Fruit fly (Drosophila melanogaster) whole organism, adult: ENCODE results near the gene LpR2.

Source experiments
- CG11617 ChIP-seq: fragments of 200-800 bp; sonication (Bioruptor generic); optimal IDR thresholded peaks from 2 replicates; lab custom pipeline; 2017; ENCODE audit warnings: mild to moderate bottlenecking, missing biosample characterization, missing genetic modification reagents, missing genetic modification characterization
- CG12768 ChIP-seq: fragments of 200-800 bp; sonication (Bioruptor generic); optimal IDR thresholded peaks from 2 replicates; lab custom pipeline; 2017; ENCODE audit warnings: missing biosample characterization, missing genetic modification characterization, mild to moderate bottlenecking, moderate library complexity, missing genetic modification reagents
- CG14711 ChIP-seq: fragments of 200-800 bp; sonication (Bioruptor generic); optimal IDR thresholded peaks from 2 replicates; lab custom pipeline; 2018; ENCODE audit warnings: missing biosample characterization, mild to moderate bottlenecking, missing genetic modification characterization, moderate library complexity
- CG1620 ChIP-seq: fragments of 200-800 bp; sonication (Bioruptor generic); optimal IDR thresholded peaks from 2 replicates; lab custom pipeline; 2016; ENCODE audit warnings: missing biosample characterization, missing genetic modification characterization
- CG33017 ChIP-seq: fragments of 200-800 bp; sonication (Bioruptor generic); optimal IDR thresholded peaks from 2 replicates; lab custom pipeline; 2018; ENCODE audit warnings: missing biosample characterization, mild to moderate bottlenecking, missing genetic modification characterization, moderate library complexity
- CG5204 ChIP-seq: fragments of 200-800 bp; sonication (Bioruptor generic); optimal IDR thresholded peaks from 2 replicates; lab custom pipeline; 2016; ENCODE audit warnings: missing biosample characterization, missing genetic modification characterization
- CG7045 ChIP-seq: fragments of 200-800 bp; sonication (Bioruptor generic); optimal IDR thresholded peaks from 2 replicates; lab custom pipeline; 2017; ENCODE audit warnings: missing biosample characterization, mild to moderate bottlenecking, missing genetic modification characterization
- CG7101 ChIP-seq: fragments of 200-800 bp; sonication (Bioruptor generic); optimal IDR thresholded peaks from 2 replicates; lab custom pipeline; 2018; ENCODE audit warnings: missing biosample characterization, mild to moderate bottlenecking, missing genetic modification characterization, moderate library complexity
- Clk ChIP-seq: fragments of 200-800 bp; sonication (Bioruptor generic); optimal IDR thresholded peaks from 2 replicates; lab custom pipeline; 2017; ENCODE audit warnings: missing biosample characterization, missing genetic modification characterization
- Crg-1 ChIP-seq: fragments of 200-800 bp; sonication (Bioruptor generic); optimal IDR thresholded peaks from 2 replicates; lab custom pipeline; 2016; ENCODE audit warnings: missing biosample characterization, missing genetic modification characterization
- Hr96 ChIP-seq: fragments of 200-800 bp; sonication (Bioruptor generic); optimal IDR thresholded peaks from 2 replicates; lab custom pipeline; 2016; ENCODE audit warnings: missing biosample characterization, missing genetic modification characterization
- Mnt ChIP-seq: fragments of 200-800 bp; sonication (Bioruptor generic); optimal IDR thresholded peaks from 2 replicates; lab custom pipeline; 2016; ENCODE audit warnings: missing biosample characterization, mild to moderate bottlenecking, missing genetic modification characterization
- bab1 ChIP-seq: fragments of 200-800 bp; sonication (Bioruptor generic); optimal IDR thresholded peaks from 3 replicates; lab custom pipeline; 2019; ENCODE audit warnings: missing biosample characterization, mild to moderate bottlenecking, missing genetic modification characterization, moderate library complexity
- cic ChIP-seq: fragments of 200-800 bp; sonication (Bioruptor generic); optimal IDR thresholded peaks from 2 replicates; lab custom pipeline; 2017; ENCODE audit warnings: missing biosample characterization, mild to moderate bottlenecking, missing genetic modification characterization, moderate library complexity
- cnc ChIP-seq, 2 experiments: fragments of >200 bp; optimal IDR thresholded peaks; 2 replicates each; lab custom pipeline; 2017
- kay ChIP-seq: fragments of 200-800 bp; sonication (Bioruptor generic); peaks from one replicate; lab custom pipeline; 2016; ENCODE audit warnings: missing biosample characterization, missing genetic modification characterization, borderline replicate concordance
- ovo ChIP-seq: fragments of 200-800 bp; sonication (Bioruptor generic); optimal IDR thresholded peaks from 2 replicates; lab custom pipeline; 2016; ENCODE audit warnings: missing biosample characterization, missing genetic modification characterization
- pad ChIP-seq: fragments of 200-800 bp; sonication (Bioruptor generic); optimal IDR thresholded peaks from 3 replicates; lab custom pipeline; 2017; ENCODE audit warnings: missing biosample characterization, missing genetic modification characterization, mild to moderate bottlenecking, moderate library complexity, missing genetic modification reagents
- tj ChIP-seq: fragments of 200-800 bp; sonication (Bioruptor generic); optimal IDR thresholded peaks from 3 replicates; lab custom pipeline; 2017; ENCODE audit warnings: missing biosample characterization, mild to moderate bottlenecking, missing genetic modification characterization, moderate library complexity
- toe ChIP-seq: fragments of 200-800 bp; sonication (Bioruptor generic); optimal IDR thresholded peaks from 2 replicates; lab custom pipeline; 2016; ENCODE audit warnings: missing biosample characterization, missing genetic modification characterization

LpR2 gene

DNA sequence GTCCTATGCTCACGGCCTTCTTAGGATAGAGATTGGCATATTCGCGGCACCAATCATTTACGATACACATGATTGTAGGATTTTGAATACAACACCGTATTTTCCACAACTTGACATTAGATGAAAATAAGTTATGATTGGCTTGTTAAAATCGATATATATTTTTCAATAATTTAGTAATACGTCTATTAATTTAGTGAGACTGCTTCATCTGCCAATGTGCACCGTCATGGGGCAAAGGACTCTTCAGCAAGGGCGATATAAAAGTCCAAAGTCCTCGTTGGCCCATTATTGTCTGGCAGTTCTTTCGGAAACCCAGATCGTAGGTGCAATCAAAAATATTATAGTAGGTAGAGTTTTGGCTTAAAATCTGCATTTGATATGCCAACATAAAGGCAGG is 35.9 kb upstream of the LpR2 start, which contains the start of gene CG17196:
CG17196 (minus strand) TSS at position 101 of the 400 bp plus-strand sequence.
- TF ChIP-seq cic, result no peak
- no peak for TF ChIP-seq kay (GFP tag; lab: Kevin White, UChicago)

DNA sequence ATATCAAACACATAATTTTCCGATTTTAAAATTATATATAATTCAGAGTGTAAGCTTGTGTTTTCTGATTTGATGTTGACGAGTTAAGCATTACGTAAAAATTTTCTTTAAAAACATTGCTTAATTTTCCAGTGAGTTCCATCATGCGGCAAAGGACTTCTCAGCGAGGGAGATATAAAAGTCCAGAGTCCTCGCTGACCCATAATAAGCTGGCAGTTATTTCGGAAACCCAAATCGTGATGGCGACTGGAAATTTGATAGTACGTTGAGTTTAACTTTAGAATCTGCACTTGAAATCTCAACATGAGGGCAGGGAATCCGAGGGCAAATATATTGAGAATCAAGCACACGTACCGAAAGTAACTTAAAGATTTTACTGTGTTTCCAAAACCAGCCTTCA is 35.0 kb upstream of the LpR2 start, which contains the start of the genes CG17197 and CG17198:
CG17197 (minus strand) TSS at position 101 of the 400 bp plus-strand sequence.
CG17198 (minus strand) TSS at position 101 of the 400 bp plus-strand sequence.
- no peak for TF ChIP-seq cnc (optimal IDR thresholded peaks at IDR 0.05; lab: Kevin White, UChicago)
- no peak for TF ChIP-seq CG12768 (GFP tag; lab: Kevin White, UChicago)
- TF ChIP-seq tj (GFP tag; lab: Kevin White, UChicago), result no peak
- no peak for TF ChIP-seq CG14711 (tag; lab: Kevin White, UChicago)
- no peak for TF ChIP-seq cic
- no peak for TF ChIP-seq pad
- no peak for TF ChIP-seq Hr96
- no peak for TF ChIP-seq CG33017 (tag; lab: Kevin White, UChicago)
- no peak for TF ChIP-seq Clk (GFP tag; lab: Kevin White, UChicago)
- no peak for TF ChIP-seq bab1
- no peak for TF ChIP-seq CG7045 (GFP tag; lab: Kevin White, UChicago)
- no peak for TF ChIP-seq CG1620 (GFP tag; lab: Kevin White, UChicago)
- TF ChIP-seq CG7101 (tag; lab: Kevin White, UChicago), result no peak
- no peak for TF ChIP-seq ovo (GFP tag; lab: Kevin White, UChicago)
- no peak for TF ChIP-seq toe (GFP tag; lab: Kevin White, UChicago)
- TF ChIP-seq Crg-1 (GFP tag; lab: Kevin White, UChicago), result no peak
- no peak for TF ChIP-seq kay (GFP tag; lab: Kevin White, UChicago)
- no peak for TF ChIP-seq Mnt (GFP tag; lab: Kevin White, UChicago)

DNA sequence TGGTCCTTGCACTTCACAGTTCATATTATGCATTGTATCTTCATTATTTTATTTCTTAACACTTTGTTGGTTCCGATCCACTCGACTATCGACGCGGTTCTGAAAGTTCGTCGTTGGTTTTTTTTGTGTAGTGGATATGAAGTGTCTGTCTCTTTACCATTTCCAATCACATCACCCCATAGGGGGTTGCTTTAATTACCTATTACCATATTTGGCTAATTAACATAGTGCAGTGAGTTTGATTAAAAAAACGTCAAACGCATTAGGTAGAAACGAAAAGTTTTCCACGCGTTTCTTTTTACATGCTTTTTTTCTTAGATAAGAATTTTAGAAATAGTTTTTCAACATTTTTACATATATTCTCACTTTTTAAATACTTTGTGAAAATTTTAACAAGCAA is 22.7 kb upstream of the LpR2 start, which contains the start of gene LpR1:
LpR1 (minus strand) TSS at position 101 of the 400 bp plus-strand sequence.
- TF ChIP-seq cnc (optimal IDR thresholded peaks at IDR 0.05; lab: Kevin White, UChicago) (no peak), Clk (GFP tag; lab: Kevin White, UChicago) (no peak), CG12768 (GFP tag; lab: Kevin White, UChicago) (peak; percentile 23), CG11617 (GFP tag; lab: Kevin White, UChicago) (no peak), pad (no peak), bab1 (no peak), kay (GFP tag; lab: Kevin White, UChicago) (no peak), Hr96 (no peak)

DNA sequence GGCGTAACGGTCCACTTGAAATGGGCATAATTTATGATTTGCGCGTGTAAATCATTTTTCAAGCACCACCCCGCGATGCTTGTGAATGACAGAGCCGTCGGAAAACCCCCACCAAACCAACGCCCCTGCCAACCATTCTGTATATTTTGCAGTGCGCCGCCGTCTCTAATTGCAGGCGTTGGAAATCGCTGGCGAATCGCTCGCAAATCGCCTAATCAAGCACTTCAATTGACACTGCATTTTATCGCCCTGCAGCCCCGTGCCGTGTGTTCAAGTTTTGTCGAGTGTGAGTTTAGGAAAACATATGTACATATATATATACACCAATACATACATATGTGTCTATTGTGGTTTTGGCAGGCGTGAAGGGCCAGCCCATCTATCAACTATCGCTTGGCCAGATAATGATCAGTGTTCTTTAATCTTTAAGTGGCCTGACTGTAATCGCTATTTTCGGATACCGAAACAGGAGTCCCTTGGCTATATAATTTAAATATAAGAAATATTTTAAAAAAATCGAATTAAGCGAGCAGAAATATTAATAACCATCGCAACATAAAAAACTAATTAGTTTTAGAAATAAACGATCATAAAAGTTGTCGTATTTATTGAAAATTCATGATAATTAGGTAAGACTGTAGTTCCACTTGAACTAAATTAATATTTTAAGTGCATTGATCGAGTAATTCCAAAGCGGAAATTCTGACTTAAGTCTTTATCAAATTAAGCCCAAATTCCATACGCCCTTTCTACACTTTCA is 21.9 kb upstream of the LpR2 start:
- no peak for TF ChIP-seq Clk (GFP tag; lab: Kevin White, UChicago)
- no peak for TF ChIP-seq ovo (GFP tag; lab: Kevin White, UChicago)
- no peak for TF ChIP-seq Mnt (GFP tag; lab: Kevin White, UChicago)
- peak; percentile 19 for TF ChIP-seq CG14711 (tag; lab: Kevin White, UChicago)
- peak; percentile 13 for TF ChIP-seq kay (GFP tag; lab: Kevin White, UChicago)
- no peak for TF ChIP-seq CG5204 (GFP tag; lab: Kevin White, UChicago)
- peak; percentile 55 for TF ChIP-seq CG33017 (tag; lab: Kevin White, UChicago)
- TF ChIP-seq bab1, result no peak
- TF ChIP-seq Hr96, result no peak
- peak; percentile 35 for TF ChIP-seq CG11617 (GFP tag; lab: Kevin White, UChicago)
- no peak for TF ChIP-seq tj (GFP tag; lab: Kevin White, UChicago)
- no peak for TF ChIP-seq CG1620 (GFP tag; lab: Kevin White, UChicago)
- no peak for TF ChIP-seq Crg-1 (GFP tag; lab: Kevin White, UChicago)
- peak; percentile 62 for TF ChIP-seq CG7101 (tag; lab: Kevin White, UChicago)
- peak; percentile 29 for TF ChIP-seq cic

DNA sequence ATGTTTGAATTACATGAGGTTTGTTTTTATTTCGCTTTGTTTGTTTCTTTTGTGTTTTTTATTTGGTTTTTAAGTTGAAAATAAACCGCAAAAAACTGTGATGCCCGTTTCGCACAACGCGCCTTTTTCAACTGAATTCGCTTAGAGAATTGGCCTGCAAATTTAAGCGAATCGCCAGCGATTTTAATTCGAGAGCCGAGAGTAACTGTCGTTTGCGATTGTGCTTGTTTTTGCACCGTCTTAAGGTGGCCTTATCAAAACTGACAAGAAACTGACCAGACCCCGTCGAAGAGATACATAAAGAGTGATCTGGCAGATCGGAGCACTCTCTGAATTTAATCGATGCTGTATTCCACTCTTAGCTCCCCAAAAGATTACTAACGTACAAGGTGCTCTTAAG is 19.9 kb upstream of the LpR2 start:
- TF ChIP-seq CG5204 (GFP tag; lab: Kevin White, UChicago), result no peak
- TF ChIP-seq Crg-1 (GFP tag; lab: Kevin White, UChicago), result no peak
- peak; percentile 33 for TF ChIP-seq Mnt (GFP tag; lab: Kevin White, UChicago)

DNA sequence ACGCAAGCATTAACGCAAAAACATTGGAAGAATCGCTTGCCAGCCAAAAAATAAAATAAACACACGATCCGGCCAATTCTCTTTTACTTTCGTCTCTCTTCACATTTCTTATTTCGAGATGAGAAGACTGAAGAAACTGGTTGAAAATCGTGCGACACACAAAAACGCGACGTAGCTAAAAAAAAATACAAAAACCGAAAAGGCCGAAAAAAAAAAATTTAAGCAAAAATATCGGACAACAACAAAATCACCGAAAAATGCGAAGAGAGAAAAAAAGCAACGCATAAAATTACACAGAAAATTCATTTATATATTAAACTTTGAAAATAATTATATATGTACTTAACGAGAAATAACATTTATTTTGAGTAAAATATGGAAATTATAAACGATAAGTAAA is 19.2 kb upstream of the LpR2 start:
- TF ChIP-seq CG5204 (GFP tag; lab: Kevin White, UChicago) (no peak), tj (GFP tag; lab: Kevin White, UChicago) (no peak), kay (GFP tag; lab: Kevin White, UChicago) (no peak), toe (GFP tag; lab: Kevin White, UChicago) (no peak), pad (no peak), bab1 (no peak), cic (no peak), cnc (optimal IDR thresholded peaks at IDR 0.05; lab: Kevin White, UChicago) (no peak), CG11617 (GFP tag; lab: Kevin White, UChicago) (no peak), Hr96 (no peak), Clk (GFP tag; lab: Kevin White, UChicago) (no peak), CG33017 (tag; lab: Kevin White, UChicago) (no peak), CG1620 (GFP tag; lab: Kevin White, UChicago) (no peak), CG7101 (tag; lab: Kevin White, UChicago) (no peak), CG12768 (GFP tag; lab: Kevin White, UChicago) (no peak)
